Worm (Caenorhabditis elegans): Measurements from ENCODE around the gene W01C8.5.
A peak's percentile ranks its signal among the peaks of the same experiment; 100 is the strongest.

Gene W01C8.5

DNA sequence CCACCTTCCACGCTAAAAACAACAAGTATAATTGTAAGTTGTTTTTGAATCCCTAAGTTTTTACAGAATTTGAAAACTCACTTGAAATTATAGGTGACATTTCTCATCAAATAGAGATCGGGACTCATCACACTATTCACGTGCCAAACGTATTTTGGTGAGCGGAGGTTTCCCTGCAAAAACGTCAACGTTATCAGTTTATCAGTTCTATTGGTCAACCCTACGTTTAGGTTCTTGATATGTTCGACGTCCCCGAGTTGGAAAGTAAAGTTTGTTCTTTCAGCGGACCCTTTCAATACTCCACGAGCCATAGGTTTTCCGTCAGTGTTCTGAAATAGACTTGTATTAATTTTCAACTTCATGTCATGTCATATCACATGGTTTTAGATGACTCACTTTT is 1.7 kb downstream of the W01C8.5 start:
- TF ChIP-seq ztf-29 (GFP tag; IDR thresholded peaks at IDR 0.05): no peak

DNA sequence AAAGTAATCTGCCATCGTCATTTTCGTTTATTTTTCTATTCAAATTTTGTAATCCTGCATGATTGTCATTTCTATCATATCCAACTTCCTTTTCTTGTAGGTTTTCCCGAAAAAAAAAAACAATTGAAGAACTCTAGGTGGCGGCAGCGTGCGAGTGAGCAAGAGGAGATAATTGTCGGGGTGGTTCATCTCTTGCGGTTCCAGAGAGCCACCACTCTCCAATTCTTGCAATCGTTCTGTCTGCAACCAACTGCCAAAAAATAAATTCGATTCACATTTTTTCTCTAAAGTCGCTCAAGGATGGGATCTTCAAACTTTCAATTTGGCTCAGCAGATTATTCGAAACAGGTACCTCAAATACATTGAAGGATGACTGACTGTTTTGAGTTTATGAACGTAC is 5.0 kb downstream of the W01C8.5 start, which contains the start of gene W01C8.1:
W01C8.1 (plus strand) TSS at position 301 of the 400 bp plus-strand sequence.
- TF ChIP-seq ztf-23 (GFP tag; IDR thresholded peaks at IDR 0.05): no peak
- no peak for TF ChIP-seq flt-1 (GFP tag; IDR thresholded peaks at IDR 0.05)
- TF ChIP-seq med-1 (GFP tag; optimal IDR thresholded peaks at IDR 0.05; ENCODE audit: insufficient read depth): no peak
- no peak for TF ChIP-seq klf-2 (GFP tag; conservative IDR thresholded peaks at IDR 0.05)
- TF ChIP-seq ztf-29 (GFP tag; IDR thresholded peaks at IDR 0.05): no peak
- TF ChIP-seq ref-1 (GFP tag; conservative IDR thresholded peaks at IDR 0.05): no peak
- no peak for TF ChIP-seq cog-1 (tag; optimal IDR thresholded peaks at IDR 0.05)
- TF ChIP-seq T22C8.4 (GFP tag; IDR thresholded peaks at IDR 0.05): no peak
- no peak for TF ChIP-seq tab-1 (GFP tag; IDR thresholded peaks at IDR 0.05)

DNA sequence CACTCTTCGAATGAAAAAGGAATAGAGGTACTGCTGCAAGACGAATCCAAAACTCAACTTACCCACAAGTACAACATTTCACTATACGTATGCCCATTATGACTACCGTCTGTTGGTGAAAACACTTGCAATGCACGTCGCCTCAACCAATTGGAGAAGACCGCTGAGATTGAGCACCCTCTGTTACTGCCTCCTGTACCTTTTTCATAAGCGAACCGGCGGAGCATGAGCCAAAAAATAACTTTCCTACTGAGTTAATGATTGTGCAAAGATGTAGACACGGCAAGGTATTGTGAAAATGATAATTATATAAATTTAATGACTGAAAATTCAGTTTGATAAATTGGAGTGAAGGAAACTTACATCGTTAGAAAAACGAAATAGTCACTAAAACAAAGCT is 8.0 kb downstream of the W01C8.5 start:
- no peak for TF ChIP-seq flt-1 (GFP tag; IDR thresholded peaks at IDR 0.05)
- no peak for TF ChIP-seq ztf-29 (GFP tag; IDR thresholded peaks at IDR 0.05)
- TF ChIP-seq med-1 (GFP tag; optimal IDR thresholded peaks at IDR 0.05; ENCODE audit: insufficient read depth): no peak
- TF ChIP-seq tab-1 (GFP tag; IDR thresholded peaks at IDR 0.05): no peak
- no peak for TF ChIP-seq cog-1 (tag; optimal IDR thresholded peaks at IDR 0.05)
- TF ChIP-seq ztf-23 (GFP tag; IDR thresholded peaks at IDR 0.05): no peak
- no peak for TF ChIP-seq ref-1 (GFP tag; conservative IDR thresholded peaks at IDR 0.05)

DNA sequence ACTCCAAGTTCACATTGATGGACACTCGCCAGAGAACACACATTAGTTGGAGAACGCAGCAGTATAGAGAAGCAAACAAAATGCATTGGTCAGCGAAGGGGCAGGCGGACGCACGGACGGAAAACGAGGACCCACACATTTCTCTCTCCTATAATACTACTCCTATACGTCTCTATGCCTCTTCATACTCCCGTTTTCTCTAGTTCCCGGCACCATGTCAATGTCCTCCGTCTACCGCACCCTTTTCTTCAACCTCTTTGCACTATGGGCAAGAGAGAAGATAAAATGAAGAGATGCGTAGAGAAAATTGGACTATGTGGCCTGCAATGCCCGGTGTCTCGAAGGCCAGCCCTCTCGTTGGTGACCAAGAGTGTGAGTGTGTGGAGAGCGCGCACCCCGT is 11.0 kb downstream of the W01C8.5 start, which contains the start of gene set-20:
set-20 (minus strand) TSS at position 94 of the 400 bp plus-strand sequence.
- TF ChIP-seq flt-1 (GFP tag; IDR thresholded peaks at IDR 0.05) (peak; percentile 69), ztf-29 (GFP tag; IDR thresholded peaks at IDR 0.05) (no peak), cog-1 (tag; optimal IDR thresholded peaks at IDR 0.05) (peak; percentile 87)

DNA sequence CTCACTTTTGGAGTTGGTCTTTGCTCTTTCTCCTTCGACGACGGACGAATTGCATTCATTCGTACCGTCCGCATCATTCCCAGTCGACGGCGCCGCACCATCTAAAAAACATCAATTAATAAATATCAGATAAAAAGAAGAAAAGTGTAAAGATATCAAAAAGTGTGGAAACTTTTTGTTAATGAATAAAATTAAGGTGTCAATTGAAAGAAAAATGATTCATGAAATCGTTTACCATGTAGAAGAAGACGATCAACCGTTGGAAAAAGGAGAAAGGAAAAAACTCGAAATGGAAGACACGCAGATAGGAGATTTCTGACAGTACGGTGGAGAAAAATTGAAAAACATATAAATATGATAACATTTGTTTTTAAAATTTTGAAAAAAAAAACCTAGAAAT is 17.0 kb downstream of the W01C8.5 start, which contains the start of gene set-19:
set-19 (minus strand) TSS at position 101 of the 400 bp plus-strand sequence.
- no peak for TF ChIP-seq flt-1 (GFP tag; IDR thresholded peaks at IDR 0.05)
- TF ChIP-seq cog-1 (tag; optimal IDR thresholded peaks at IDR 0.05): no peak
- TF ChIP-seq ztf-29 (GFP tag; IDR thresholded peaks at IDR 0.05): no peak
- no peak for TF ChIP-seq klf-2 (GFP tag; conservative IDR thresholded peaks at IDR 0.05)
- TF ChIP-seq tab-1 (GFP tag; IDR thresholded peaks at IDR 0.05): no peak
- no peak for TF ChIP-seq ref-1 (GFP tag; conservative IDR thresholded peaks at IDR 0.05)
- no peak for TF ChIP-seq ztf-23 (GFP tag; IDR thresholded peaks at IDR 0.05)
- TF ChIP-seq med-1 (GFP tag; optimal IDR thresholded peaks at IDR 0.05; ENCODE audit: insufficient read depth): no peak
- no peak for TF ChIP-seq T22C8.4 (GFP tag; IDR thresholded peaks at IDR 0.05)

DNA sequence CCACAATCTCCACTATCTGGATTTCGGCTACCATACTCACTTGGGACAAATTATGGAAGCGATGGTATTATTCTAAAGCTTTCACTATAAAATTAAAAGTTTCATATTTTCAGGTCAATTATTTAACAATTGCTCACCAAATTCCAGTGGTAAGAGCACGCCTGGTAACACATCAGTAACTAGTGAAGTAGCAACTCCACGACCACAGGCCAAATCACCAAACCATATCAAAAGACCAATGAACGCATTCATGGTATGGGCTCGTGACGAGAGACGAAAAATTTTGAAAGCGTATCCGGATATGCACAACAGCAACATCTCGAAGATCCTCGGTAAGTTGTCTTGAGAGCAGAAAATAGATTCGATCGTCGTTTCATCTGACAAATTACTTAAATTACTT is 24.5 kb downstream of the W01C8.5 start:
- TF ChIP-seq flt-1 (GFP tag; IDR thresholded peaks at IDR 0.05) (no peak), T22C8.4 (GFP tag; IDR thresholded peaks at IDR 0.05) (no peak), ztf-23 (GFP tag; IDR thresholded peaks at IDR 0.05) (no peak), ztf-29 (GFP tag; IDR thresholded peaks at IDR 0.05) (no peak), klf-2 (GFP tag; conservative IDR thresholded peaks at IDR 0.05) (no peak), ref-1 (GFP tag; conservative IDR thresholded peaks at IDR 0.05) (no peak), tab-1 (GFP tag; IDR thresholded peaks at IDR 0.05) (no peak), cog-1 (tag; optimal IDR thresholded peaks at IDR 0.05) (no peak), med-1 (GFP tag; optimal IDR thresholded peaks at IDR 0.05; ENCODE audit: insufficient read depth) (no peak)

DNA sequence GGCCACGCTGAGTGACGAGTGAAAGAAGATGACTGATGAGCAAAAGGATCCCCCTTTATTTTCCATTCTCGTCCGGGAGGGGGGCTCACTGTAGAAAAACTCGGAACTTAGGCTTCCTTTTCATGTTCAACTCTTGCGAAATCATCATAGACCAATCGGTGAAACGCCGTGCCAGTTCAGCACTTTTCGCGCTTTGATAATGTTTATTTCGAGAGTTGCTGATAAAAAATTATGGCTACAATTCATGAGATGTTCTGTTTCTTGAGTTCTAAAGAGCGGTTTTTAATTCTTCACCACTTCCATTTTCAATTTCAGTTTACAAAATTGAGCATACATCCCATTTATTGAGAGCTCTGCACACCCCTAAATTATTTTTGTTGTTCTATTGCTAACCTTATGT is 26.3 kb downstream of the W01C8.5 start:
- no peak for TF ChIP-seq ref-1 (GFP tag; conservative IDR thresholded peaks at IDR 0.05)
- no peak for TF ChIP-seq med-1 (GFP tag; optimal IDR thresholded peaks at IDR 0.05; ENCODE audit: insufficient read depth)
- TF ChIP-seq klf-2 (GFP tag; conservative IDR thresholded peaks at IDR 0.05): no peak
- TF ChIP-seq ztf-29 (GFP tag; IDR thresholded peaks at IDR 0.05): no peak
- TF ChIP-seq cog-1 (tag; optimal IDR thresholded peaks at IDR 0.05): no peak
- no peak for TF ChIP-seq tab-1 (GFP tag; IDR thresholded peaks at IDR 0.05)

DNA sequence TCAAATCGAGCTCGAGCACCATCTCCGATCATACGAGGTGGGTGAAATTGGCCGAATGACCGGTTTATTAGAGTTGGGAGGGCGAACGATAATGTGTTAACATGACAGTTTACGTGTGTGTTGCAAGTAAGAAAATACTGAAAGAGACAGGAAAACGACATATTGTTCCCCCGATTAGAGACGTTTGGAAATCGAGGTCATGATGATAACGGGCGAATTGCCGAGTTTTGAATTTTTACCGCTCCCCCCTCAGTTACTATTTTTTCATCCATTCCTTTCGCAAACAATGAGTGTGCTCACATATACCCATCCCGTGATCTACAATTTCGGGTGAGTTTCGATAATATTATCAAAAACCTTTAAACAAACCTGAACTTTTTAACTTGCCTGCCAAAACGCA is 27.4 kb downstream of the W01C8.5 start:
- no peak for TF ChIP-seq flt-1 (GFP tag; IDR thresholded peaks at IDR 0.05)
- TF ChIP-seq ztf-23 (GFP tag; IDR thresholded peaks at IDR 0.05): no peak
- TF ChIP-seq ztf-29 (GFP tag; IDR thresholded peaks at IDR 0.05): no peak
- no peak for TF ChIP-seq cog-1 (tag; optimal IDR thresholded peaks at IDR 0.05)
- TF ChIP-seq tab-1 (GFP tag; IDR thresholded peaks at IDR 0.05): no peak
- TF ChIP-seq klf-2 (GFP tag; conservative IDR thresholded peaks at IDR 0.05): no peak
- no peak for TF ChIP-seq ref-1 (GFP tag; conservative IDR thresholded peaks at IDR 0.05)
- TF ChIP-seq T22C8.4 (GFP tag; IDR thresholded peaks at IDR 0.05): no peak
- no peak for TF ChIP-seq med-1 (GFP tag; optimal IDR thresholded peaks at IDR 0.05; ENCODE audit: insufficient read depth)

DNA sequence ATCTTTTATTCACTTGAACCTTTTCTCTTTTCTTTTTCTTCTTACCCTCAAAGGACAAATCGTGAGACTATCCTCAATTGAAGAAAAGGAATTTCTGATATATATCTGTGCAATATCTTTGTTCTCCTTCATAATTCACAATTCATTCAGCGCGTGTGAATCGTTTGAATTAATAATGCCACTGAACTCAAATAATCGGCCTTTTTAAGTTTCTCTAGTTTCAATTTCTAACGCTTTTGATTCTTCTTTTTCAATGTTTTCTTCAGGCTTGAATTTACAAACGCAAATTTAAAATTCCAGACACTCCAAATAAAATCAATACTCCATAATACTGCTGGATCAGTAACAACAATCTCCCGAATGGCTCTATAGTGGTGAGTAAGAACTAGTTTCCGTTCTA is 33.6 kb downstream of the W01C8.5 start, which contains the start of gene egl-13:
egl-13 (plus strand) TSS at position 301 of the 400 bp plus-strand sequence.
- no peak for TF ChIP-seq flt-1 (GFP tag; IDR thresholded peaks at IDR 0.05)
- TF ChIP-seq T22C8.4 (GFP tag; IDR thresholded peaks at IDR 0.05): no peak
- no peak for TF ChIP-seq med-1 (GFP tag; optimal IDR thresholded peaks at IDR 0.05; ENCODE audit: insufficient read depth)
- TF ChIP-seq ref-1 (GFP tag; conservative IDR thresholded peaks at IDR 0.05): no peak
- no peak for TF ChIP-seq tab-1 (GFP tag; IDR thresholded peaks at IDR 0.05)
- TF ChIP-seq ztf-29 (GFP tag; IDR thresholded peaks at IDR 0.05): no peak
- TF ChIP-seq ztf-23 (GFP tag; IDR thresholded peaks at IDR 0.05): no peak
- no peak for TF ChIP-seq cog-1 (tag; optimal IDR thresholded peaks at IDR 0.05)
- no peak for TF ChIP-seq klf-2 (GFP tag; conservative IDR thresholded peaks at IDR 0.05)

DNA sequence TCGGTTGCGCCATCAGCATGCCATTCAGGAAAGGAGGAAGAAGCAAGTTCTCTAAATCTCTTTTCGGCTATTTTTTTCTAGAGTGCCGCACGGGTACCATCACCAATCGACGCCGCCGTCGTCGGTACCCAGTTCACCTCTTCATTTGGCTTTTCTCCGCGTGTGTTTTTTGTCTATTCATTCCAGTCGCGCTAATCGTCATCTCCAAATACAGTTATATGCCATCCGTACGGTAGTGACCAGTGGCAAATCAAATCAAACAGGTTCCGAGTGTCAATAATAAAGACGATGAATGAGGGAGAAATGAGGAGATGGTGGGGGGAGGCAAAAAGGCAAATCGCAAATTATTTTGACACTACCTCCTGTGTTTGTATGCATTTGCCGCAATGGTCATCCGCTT is 35.9 kb downstream of the W01C8.5 start:
- TF ChIP-seq cog-1 (tag; optimal IDR thresholded peaks at IDR 0.05) (no peak), ztf-29 (GFP tag; IDR thresholded peaks at IDR 0.05) (no peak), flt-1 (GFP tag; IDR thresholded peaks at IDR 0.05) (no peak), tab-1 (GFP tag; IDR thresholded peaks at IDR 0.05) (no peak), T22C8.4 (GFP tag; IDR thresholded peaks at IDR 0.05) (no peak), klf-2 (GFP tag; conservative IDR thresholded peaks at IDR 0.05) (no peak), med-1 (GFP tag; optimal IDR thresholded peaks at IDR 0.05; ENCODE audit: insufficient read depth) (no peak), ztf-23 (GFP tag; IDR thresholded peaks at IDR 0.05) (no peak)
